Worm (Caenorhabditis elegans) whole organism, L2 larva: Measurements from ENCODE around the gene ssq-1.

Experiments
- elt-1 ChIP-seq: fragments of 150-350 bp; optimal IDR thresholded peaks from 2 replicates; lab custom pipeline; 2014; ENCODE audit warnings: missing biosample characterization, missing genetic modification characterization
- nhr-23 ChIP-seq: fragments of 150-350 bp; optimal IDR thresholded peaks from 2 replicates; lab custom pipeline; 2014; ENCODE audit warnings: missing biosample characterization, missing genetic modification reagents, missing genetic modification characterization

DNA sequence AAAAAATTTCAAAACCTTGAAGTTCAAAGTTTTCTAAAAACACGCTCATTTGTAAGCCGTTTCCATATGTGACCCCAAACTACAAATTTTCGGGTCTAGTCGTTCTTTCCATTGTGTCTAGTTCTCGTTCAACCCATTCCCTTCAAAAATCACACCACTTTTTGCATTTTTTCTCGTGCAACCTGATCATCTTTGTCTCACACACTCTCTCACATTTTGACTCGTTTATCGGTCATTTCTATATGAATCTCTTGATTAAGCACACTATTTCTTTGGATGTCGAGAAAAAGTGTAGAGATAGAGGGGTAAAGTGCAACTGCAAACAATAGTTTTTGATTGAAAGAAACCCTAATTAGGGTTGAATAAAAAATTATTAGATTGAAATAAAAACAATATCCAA, 48.8 kb upstream of the ssq-1 start:
- no peak for TF ChIP-seq elt-1 (tag; lab: Kevin White, UChicago)
- TF ChIP-seq nhr-23 (tag; lab: Kevin White, UChicago), result no peak
